Fruit fly (Drosophila melanogaster): ENCODE measurements around the gene CG4045.
A peak's percentile ranks its signal among the peaks of the same experiment; 100 is the strongest.

CG4045 gene

dm6 chrX:2050070-2050899, 25.4 kb downstream of the CG4045 start, which contains the start of gene moody (continued):
- TF ChIP-seq vvl (GFP tag; IDR thresholded peaks at IDR 0.05) (peak; percentile 99), CG9817 (tag; optimal IDR thresholded peaks at IDR 0.05) (peak; percentile 97), CG12744 (GFP tag; optimal IDR thresholded peaks at IDR 0.05) (peak; percentile 96), HHEX (GFP tag; optimal IDR thresholded peaks at IDR 0.05) (peak; percentile 97), CG31388 (GFP tag; optimal IDR thresholded peaks at IDR 0.05) (peak; percentile 82), mirr (GFP tag; optimal IDR thresholded peaks at IDR 0.05) (peak; percentile 99), CG10267 (tag; optimal IDR thresholded peaks at IDR 0.05) (peak; percentile 87), prd (optimal IDR thresholded peaks at IDR 0.05) (no peak), prd (GFP tag; IDR thresholded peaks at IDR 0.05) (peak; percentile 99), insv (GFP tag; optimal IDR thresholded peaks at IDR 0.05) (peak in 1 of 2 experiments; percentile 82), amos (GFP tag; IDR thresholded peaks at IDR 0.05; ENCODE audit: partially characterized antibody) (peak; percentile 38; the same call in 1 of the 2 replicates), CG16779 (GFP tag; IDR thresholded peaks at IDR 0.05) (peak; percentile 99), Fer1 (GFP tag; optimal IDR thresholded peaks at IDR 0.05) (peak; percentile 98), Kr (GFP tag; optimal IDR thresholded peaks at IDR 0.05) (no peak), Chrac-16 (GFP tag; optimal IDR thresholded peaks at IDR 0.05) (peak; percentile 98), NC2α (GFP tag; optimal IDR thresholded peaks at IDR 0.05) (peak; percentile 93), CG16813 (GFP tag; IDR thresholded peaks at IDR 0.05; ENCODE audit: partially characterized antibody) (no peak), Hr78 (GFP tag; optimal IDR thresholded peaks at IDR 0.05) (peak in 1 of 2 experiments; percentile 89), fru (optimal IDR thresholded peaks at IDR 0.05) (no peak), corto (GFP tag; optimal IDR thresholded peaks at IDR 0.05) (no peak), Poxn (GFP tag; IDR thresholded peaks at IDR 0.05) (peak; percentile 93), CG12299 (tag; optimal IDR thresholded peaks at IDR 0.05) (peak; percentile 94), psq (GFP tag; optimal IDR thresholded peaks at IDR 0.05) (peak; percentile 89), CG18619 (GFP tag; optimal IDR thresholded peaks at IDR 0.05) (peak; percentile 97), CG6654 (GFP tag; optimal IDR thresholded peaks at IDR 0.05) (peak; percentile 87), ewg (GFP tag; optimal IDR thresholded peaks at IDR 0.05) (peak; percentile 92), Xrp1 (GFP tag; IDR thresholded peaks at IDR 0.05) (peak; percentile 98), Oaz (GFP tag; IDR thresholded peaks at IDR 0.05) (peak; percentile 95), HmgD (GFP tag; optimal IDR thresholded peaks at IDR 0.05) (peak; percentile 99), bsh (GFP tag; optimal IDR thresholded peaks at IDR 0.05) (peak; percentile 69 to 95), CG3726 (GFP tag; IDR thresholded peaks at IDR 0.05) (peak; percentile 97), da (GFP tag; optimal IDR thresholded peaks at IDR 0.05) (peak; percentile 96), fu2 (GFP tag; optimal IDR thresholded peaks at IDR 0.05) (peak; percentile 96), CG6254 (GFP tag; optimal IDR thresholded peaks at IDR 0.05) (peak; percentile 83), Hr3 (GFP tag; optimal IDR thresholded peaks at IDR 0.05) (peak; percentile 93), al (GFP tag; IDR thresholded peaks at IDR 0.05) (peak; percentile 98), H2.0 (GFP tag; IDR thresholded peaks at IDR 0.05) (peak; percentile 99), CG34422 (GFP tag; IDR thresholded peaks at IDR 0.05) (peak; percentile 98), CG12659 (GFP tag; optimal IDR thresholded peaks at IDR 0.05) (peak; percentile 98), CG14860 (GFP tag; IDR thresholded peaks at IDR 0.05; ENCODE audit: partially characterized antibody) (0 out of 3 replicates have a peak, but pooled peaks have one; percentile 33), sr (GFP tag; IDR thresholded peaks at IDR 0.05) (peak; percentile 99), Gug (GFP tag; IDR thresholded peaks at IDR 0.05) (peak; percentile 100), hbn (GFP tag; IDR thresholded peaks at IDR 0.05; ENCODE audit: partially characterized antibody) (peak; percentile 48; the same call in 1 of the 2 replicates), tup (GFP tag; optimal IDR thresholded peaks at IDR 0.05) (peak; percentile 95), CG10431 (GFP tag; optimal IDR thresholded peaks at IDR 0.05) (peak; percentile 92), CoRest (tag; optimal IDR thresholded peaks at IDR 0.05) (peak; percentile 95), Dek (tag; optimal IDR thresholded peaks at IDR 0.05) (peak; percentile 97), CG6689 (GFP tag; IDR thresholded peaks at IDR 0.05) (peak; percentile 95)

Data from whole organism, embryonic.